Fruit fly (Drosophila melanogaster) whole organism: Measurements from ENCODE around the gene CG42354.

Experiments used
- CG8478 ChIP-seq: fragments of >200 bp; optimal IDR thresholded peaks from 2 replicates; lab custom pipeline; 2018; ENCODE audit warnings: inconsistent platforms
- Dll ChIP-seq: fragments of >200 bp; optimal IDR thresholded peaks from 2 replicates; lab custom pipeline; 2017
- EcR ChIP-seq, 2 experiments: fragments of >200 bp; optimal IDR thresholded peaks; 2 replicates each; lab custom pipeline; 2017; ENCODE audit warnings: missing biosample characterization in 2 of 2, missing genetic modification characterization in 2 of 2, missing genetic modification reagents in 2 of 2
- pan ChIP-seq: fragments of >200 bp; optimal IDR thresholded peaks from 2 replicates; lab custom pipeline; 2017
- psq ChIP-seq: fragments of >200 bp; optimal IDR thresholded peaks from 2 replicates; lab custom pipeline; 2017
- usp ChIP-seq: fragments of >200 bp; optimal IDR thresholded peaks from 2 replicates; lab custom pipeline; 2017; ENCODE audit warnings: missing biosample characterization, missing genetic modification characterization, mixed read lengths

Gene CG42354

dm6 chrX:16088279-16088678 lies 16.5 kb downstream of the CG42354 start:
- TF ChIP-seq CG8478 (no peak), Dll (lab: Kevin White, UChicago) (no peak), psq (no peak), EcR (GFP tag; optimal IDR thresholded peaks at IDR 0.05; lab: Kevin White, UChicago) (no peak), pan (lab: Kevin White, UChicago) (no peak), usp (GFP tag; lab: Kevin White, UChicago) (no peak)

- TF ChIP-seq usp (GFP tag; lab: Kevin White, UChicago): no peak
- no peak for TF ChIP-seq EcR (GFP tag; optimal IDR thresholded peaks at IDR 0.05; lab: Kevin White, UChicago)
- TF ChIP-seq Dll (lab: Kevin White, UChicago): no peak
- TF ChIP-seq psq: no peak
- TF ChIP-seq pan (lab: Kevin White, UChicago): no peak
These were observed 17.2 kb downstream of the CG42354 start for dm6 chrX:16087496-16087895.

dm6 chrX:16085865-16086592 lies 18.7 kb downstream of the CG42354 start:
- TF ChIP-seq CG8478 (no peak), psq (no peak), pan (lab: Kevin White, UChicago) (no peak), EcR (GFP tag; optimal IDR thresholded peaks at IDR 0.05; lab: Kevin White, UChicago) (no peak), usp (GFP tag; lab: Kevin White, UChicago) (no peak), Dll (lab: Kevin White, UChicago) (no peak)

- TF ChIP-seq Dll (lab: Kevin White, UChicago) (no peak), pan (lab: Kevin White, UChicago) (no peak), psq (no peak), CG8478 (no peak), EcR (GFP tag; optimal IDR thresholded peaks at IDR 0.05; lab: Kevin White, UChicago) (no peak), usp (GFP tag; lab: Kevin White, UChicago) (no peak)
These were observed 21.8 kb downstream of the CG42354 start, which contains the start of gene CG8958 for dm6 chrX:16082932-16083331. CG8958 (plus strand) TSS chrX:16083232.

- no peak for TF ChIP-seq psq
These were observed 31.3 kb downstream of the CG42354 start, which contains the start of gene Nipsnap for dm6 chrX:16073375-16073982. Nipsnap (minus strand) TSS chrX:16073568.

dm6 chrX:16072658-16073374 lies 31.9 kb downstream of the CG42354 start:
- TF ChIP-seq Dll (lab: Kevin White, UChicago): no peak
- TF ChIP-seq usp (GFP tag; lab: Kevin White, UChicago): no peak

- no peak for TF ChIP-seq CG8478
- TF ChIP-seq usp (GFP tag; lab: Kevin White, UChicago): no peak
- TF ChIP-seq pan (lab: Kevin White, UChicago): no peak
- no peak for TF ChIP-seq Dll (lab: Kevin White, UChicago)
- TF ChIP-seq psq: no peak
- no peak for TF ChIP-seq EcR (GFP tag; optimal IDR thresholded peaks at IDR 0.05; lab: Kevin White, UChicago)
These were observed 32.6 kb downstream of the CG42354 start for dm6 chrX:16072193-16072592.

- TF ChIP-seq pan (lab: Kevin White, UChicago): no peak
- no peak for TF ChIP-seq CG8478
- TF ChIP-seq EcR (GFP tag; optimal IDR thresholded peaks at IDR 0.05; lab: Kevin White, UChicago): no peak
These were observed 41.3 kb downstream of the CG42354 start, which contains the start of gene dpr18 for dm6 chrX:16063414-16063938. dpr18 (plus strand) TSS chrX:16063738.

dm6 chrX:16062720-16063413 lies 41.9 kb downstream of the CG42354 start, which contains the start of gene CG12395:
CG12395 (minus strand) TSS chrX:16062898.
- TF ChIP-seq Dll (lab: Kevin White, UChicago) (no peak), pan (lab: Kevin White, UChicago) (no peak), usp (GFP tag; lab: Kevin White, UChicago) (no peak), EcR (GFP tag; optimal IDR thresholded peaks at IDR 0.05; lab: Kevin White, UChicago) (no peak), psq (no peak), CG8478 (no peak)
